Fruit fly (Drosophila melanogaster) whole organism, embryonic: ENCODE results near the gene Lsd-1.

Experiments used
- Aef1 ChIP-seq: fragments of 200-800 bp; sonication (Bioruptor generic); IDR thresholded peaks from 3 replicates; pipeline ENCODE4 v1.3.6; 2022; ENCODE audit warnings: missing biosample characterization, missing genetic modification characterization
- B-H1 ChIP-seq: fragments of 200-800 bp; sonication (Bioruptor generic); IDR thresholded peaks from 3 replicates; pipeline ENCODE4 v1.3.6; 2022; ENCODE audit warnings: missing biosample characterization, missing genetic modification characterization
- CG10366 ChIP-seq: fragments of 200-800 bp; sonication (Bioruptor generic); IDR thresholded peaks from 2 replicates; pipeline ENCODE4 v1.3.6; 2022; ENCODE audit warnings: missing biosample characterization, missing genetic modification characterization
- CG11456 ChIP-seq: fragments of 200-800 bp; sonication (Bioruptor generic); IDR thresholded peaks from 3 replicates; pipeline ENCODE4 v1.3.6; 2022; ENCODE audit warnings: missing biosample characterization, missing genetic modification characterization
- CG11504 ChIP-seq: fragments of 200-800 bp; sonication (Bioruptor generic); optimal IDR thresholded peaks from 3 replicates; lab custom pipeline; 2019; ENCODE audit warnings: missing biosample characterization, mild to moderate bottlenecking, missing genetic modification characterization, moderate library complexity
- CG12391 ChIP-seq: fragments of 200-800 bp; sonication (Bioruptor generic); optimal IDR thresholded peaks from 3 replicates; lab custom pipeline; 2018; ENCODE audit warnings: missing biosample characterization, mild to moderate bottlenecking, missing genetic modification characterization, moderate library complexity
- CG13123 ChIP-seq: fragments of 200-800 bp; sonication (Bioruptor generic); optimal IDR thresholded peaks from 2 replicates; lab custom pipeline; 2016; ENCODE audit warnings: missing biosample characterization, missing genetic modification characterization
- CG13624 ChIP-seq: fragments of 200-800 bp; sonication (Bioruptor generic); optimal IDR thresholded peaks from 2 replicates; lab custom pipeline; 2016; ENCODE audit warnings: missing biosample characterization, missing genetic modification characterization
- CG14710 ChIP-seq: fragments of 200-800 bp; sonication (Bioruptor generic); optimal IDR thresholded peaks from 3 replicates; lab custom pipeline; 2019; ENCODE audit warnings: missing biosample characterization, mild to moderate bottlenecking, missing genetic modification characterization, moderate library complexity
- CG15269 ChIP-seq: fragments of 200-800 bp; sonication (Bioruptor generic); optimal IDR thresholded peaks from 2 replicates; lab custom pipeline; 2018; ENCODE audit warnings: missing biosample characterization, mild to moderate bottlenecking, missing genetic modification characterization, moderate library complexity
- CG16779 ChIP-seq: fragments of 200-800 bp; sonication (Bioruptor generic); IDR thresholded peaks from 2 replicates; pipeline ENCODE4 v1.3.6; 2022; ENCODE audit warnings: missing biosample characterization, missing genetic modification characterization
- CG17385 ChIP-seq: fragments of 200-800 bp; sonication (Bioruptor generic); optimal IDR thresholded peaks from 3 replicates; lab custom pipeline; 2018; ENCODE audit warnings: missing biosample characterization, mild to moderate bottlenecking, missing genetic modification characterization
- CG17612 ChIP-seq: fragments of 200-800 bp; sonication (Bioruptor generic); IDR thresholded peaks from 2 replicates; pipeline ENCODE4 v1.3.6; 2022; ENCODE audit warnings: missing biosample characterization, missing genetic modification characterization
- CG17802 ChIP-seq: fragments of 200-800 bp; sonication (Bioruptor generic); optimal IDR thresholded peaks from 2 replicates; lab custom pipeline; 2018; ENCODE audit warnings: missing biosample characterization, mild to moderate bottlenecking, missing genetic modification characterization, moderate library complexity
- CG17829 ChIP-seq: fragments of 200-800 bp; optimal IDR thresholded peaks from 2 replicates; lab custom pipeline; 2019; ENCODE audit warnings: missing biosample characterization, mild to moderate bottlenecking, missing genetic modification characterization, moderate library complexity
- CG18262 ChIP-seq: fragments of 200-800 bp; optimal IDR thresholded peaks from 3 replicates; lab custom pipeline; 2019; ENCODE audit warnings: missing biosample characterization, mild to moderate bottlenecking, missing genetic modification characterization, moderate library complexity
- CG34422 ChIP-seq: fragments of 200-800 bp; sonication (Bioruptor generic); IDR thresholded peaks from 3 replicates; pipeline ENCODE4 v1.3.6; 2022; ENCODE audit warnings: missing biosample characterization, missing genetic modification characterization
- CG3726 ChIP-seq: fragments of 200-800 bp; sonication (Bioruptor generic); IDR thresholded peaks from 3 replicates; pipeline ENCODE4, ENCODE4 v1.3.6; 2022; ENCODE audit warnings: missing biosample characterization, missing genetic modification characterization
- CG4282 ChIP-seq: fragments of 200-800 bp; sonication (Bioruptor generic); optimal IDR thresholded peaks from 2 replicates; lab custom pipeline; 2016; ENCODE audit warnings: missing biosample characterization, missing genetic modification characterization
- CG4360 ChIP-seq: fragments of 200-800 bp; sonication (Bioruptor generic); IDR thresholded peaks from 2 replicates; pipeline ENCODE4 v1.3.6; 2022; ENCODE audit warnings: missing biosample characterization, missing genetic modification characterization
- CG4424 ChIP-seq: fragments of 200-800 bp; sonication (Bioruptor generic); optimal IDR thresholded peaks from 3 replicates; lab custom pipeline; 2016; ENCODE audit warnings: missing biosample characterization, missing genetic modification characterization
- CG7839 ChIP-seq: fragments of 200-800 bp; sonication (Bioruptor generic); optimal IDR thresholded peaks from 3 replicates; lab custom pipeline; 2018; ENCODE audit warnings: missing biosample characterization, mild to moderate bottlenecking, missing genetic modification characterization, moderate library complexity
- CG8765 ChIP-seq: fragments of 200-800 bp; sonication (Bioruptor generic); IDR thresholded peaks from 2 replicates; pipeline ENCODE4 v1.3.6; 2022; ENCODE audit warnings: missing biosample characterization, missing genetic modification characterization
- Ets97D ChIP-seq: fragments of 200-800 bp; sonication (Bioruptor generic); optimal IDR thresholded peaks from 3 replicates; lab custom pipeline; 2016; ENCODE audit warnings: missing biosample characterization, missing genetic modification characterization
- Med ChIP-seq: fragments of 200-800 bp; sonication (Bioruptor generic); peaks from one replicate; lab custom pipeline; 2016; ENCODE audit warnings: missing biosample characterization, missing genetic modification characterization, mild to moderate bottlenecking, inconsistent platforms, moderate library complexity
- NfI ChIP-seq: fragments of 200-800 bp; sonication (Bioruptor generic); optimal IDR thresholded peaks from 3 replicates; lab custom pipeline; 2018; ENCODE audit warnings: missing biosample characterization, mild to moderate bottlenecking, missing genetic modification characterization, moderate library complexity
- Ravus ChIP-seq: fragments of 200-800 bp; sonication (Bioruptor generic); IDR thresholded peaks from 2 replicates; pipeline ENCODE4 v1.3.6; 2022; ENCODE audit warnings: missing biosample characterization, missing genetic modification characterization
- aop ChIP-seq: fragments of 200-800 bp; sonication (Bioruptor generic); IDR thresholded peaks from 2 replicates; pipeline ENCODE4 v1.3.6; 2022; ENCODE audit warnings: missing biosample characterization, missing genetic modification characterization
- ash1 ChIP-seq: fragments of 200-800 bp; sonication (Bioruptor generic); optimal IDR thresholded peaks from 2 replicates; lab custom pipeline; 2018; ENCODE audit warnings: missing biosample characterization, mild to moderate bottlenecking, missing genetic modification characterization
- cad ChIP-seq: fragments of >200 bp; optimal IDR thresholded peaks from 2 replicates; lab custom pipeline; 2017; ENCODE audit warnings: missing biosample characterization, missing genetic modification characterization
- chinmo ChIP-seq: fragments of 200-800 bp; sonication (Bioruptor generic); IDR thresholded peaks from 4 replicates; pipeline ENCODE4 v1.3.6; 2022; ENCODE audit warnings: missing biosample characterization, missing genetic modification characterization; ENCODE audit not compliant: partially characterized antibody
- cwo ChIP-seq: fragments of 200-800 bp; sonication (Bioruptor generic); optimal IDR thresholded peaks from 3 replicates; lab custom pipeline; 2017; ENCODE audit warnings: missing biosample characterization, missing genetic modification characterization, mild to moderate bottlenecking, moderate library complexity, missing genetic modification reagents
- exex ChIP-seq: fragments of 200-800 bp; sonication (Bioruptor generic); optimal IDR thresholded peaks from 4 replicates; lab custom pipeline; 2018; ENCODE audit warnings: missing biosample characterization, mild to moderate bottlenecking, missing genetic modification characterization, moderate library complexity
- ftz-f1 ChIP-seq: fragments of 200-800 bp; sonication (Bioruptor generic); optimal IDR thresholded peaks from 2 replicates; lab custom pipeline; 2016; ENCODE audit warnings: missing biosample characterization, missing genetic modification characterization
- gce ChIP-seq: fragments of 200-800 bp; sonication (Bioruptor generic); IDR thresholded peaks from 3 replicates; pipeline ENCODE4 v1.3.6; 2022; ENCODE audit warnings: missing biosample characterization, missing genetic modification characterization
- gem ChIP-seq: fragments of 200-800 bp; sonication (Bioruptor generic); optimal IDR thresholded peaks from 2 replicates; lab custom pipeline; 2019; ENCODE audit warnings: missing biosample characterization, mild to moderate bottlenecking, missing genetic modification characterization, moderate library complexity
- h ChIP-seq: fragments of >200 bp; optimal IDR thresholded peaks from 2 replicates; lab custom pipeline; 2017
- hbn ChIP-seq: fragments of 200-800 bp; sonication (Bioruptor generic); IDR thresholded peaks from 2 replicates; pipeline ENCODE4 v1.3.6; 2022; ENCODE audit warnings: missing biosample characterization, missing genetic modification characterization; ENCODE audit not compliant: partially characterized antibody
- kni ChIP-seq: fragments of 200-800 bp; sonication (Bioruptor generic); optimal IDR thresholded peaks from 3 replicates; lab custom pipeline; 2017; ENCODE audit warnings: mild to moderate bottlenecking, missing biosample characterization, missing genetic modification reagents, missing genetic modification characterization
- lbe ChIP-seq: fragments of 200-800 bp; sonication (Bioruptor generic); optimal IDR thresholded peaks from 2 replicates; lab custom pipeline; 2016; ENCODE audit warnings: missing biosample characterization, mild to moderate bottlenecking, missing genetic modification characterization
- mirr ChIP-seq: fragments of 200-800 bp; sonication (Bioruptor generic); optimal IDR thresholded peaks from 3 replicates; lab custom pipeline; 2018; ENCODE audit warnings: missing biosample characterization, mild to moderate bottlenecking, missing genetic modification characterization
- pan ChIP-seq, 4 experiments: fragments of >200 bp in 3 of 4; fragments of 200-800 bp in 1 of 4; sonication (Bioruptor generic) in 1 of 4; optimal IDR thresholded peaks in 3 of 4; IDR thresholded peaks in 1 of 4; 2 replicates each; pipeline versions ENCODE4 v1.3.6 to Lab custom; 2017 to 2022; ENCODE audit warnings: missing biosample characterization in 2 of 4, missing genetic modification characterization in 2 of 4, mixed read lengths in 1 of 4
- prd ChIP-seq, 3 experiments: fragments of >200 bp in 2 of 3; fragments of 200-800 bp in 1 of 3; sonication (Bioruptor generic) in 1 of 3; optimal IDR thresholded peaks in 2 of 3; IDR thresholded peaks in 1 of 3; 2 replicates in 2 of 3; 3 replicates in 1 of 3; pipeline versions ENCODE4 v1.3.6 to Lab custom; 2017 to 2022; ENCODE audit warnings: missing biosample characterization in 1 of 3, missing genetic modification characterization in 1 of 3
- salm ChIP-seq: fragments of 200-800 bp; sonication (Bioruptor generic); optimal IDR thresholded peaks from 2 replicates; lab custom pipeline; 2018; ENCODE audit warnings: missing biosample characterization, mild to moderate bottlenecking, missing genetic modification characterization
- sc ChIP-seq, 3 experiments: fragments of >200 bp in 2 of 3; fragments of 200-800 bp in 1 of 3; sonication (Bioruptor generic) in 1 of 3; optimal IDR thresholded peaks; 2 replicates in 2 of 3; 3 replicates in 1 of 3; lab custom pipeline; 2017; ENCODE audit warnings: mild to moderate bottlenecking in 1 of 3, missing biosample characterization in 1 of 3, missing genetic modification characterization in 1 of 3, missing genetic modification reagents in 1 of 3
- slbo ChIP-seq: fragments of 200-800 bp; sonication (Bioruptor generic); IDR thresholded peaks from 2 replicates; pipeline ENCODE4 v1.3.6; 2022; ENCODE audit warnings: missing biosample characterization, missing genetic modification characterization
- slou ChIP-seq: fragments of 200-800 bp; sonication (Bioruptor generic); optimal IDR thresholded peaks from 3 replicates; lab custom pipeline; 2016; ENCODE audit warnings: missing biosample characterization, missing genetic modification characterization
- stwl ChIP-seq: fragments of 200-800 bp; sonication (Bioruptor generic); optimal IDR thresholded peaks from 3 replicates; lab custom pipeline; 2018; ENCODE audit warnings: missing biosample characterization, mild to moderate bottlenecking, missing genetic modification characterization, moderate library complexity
- tgo ChIP-seq: fragments of 200-800 bp; sonication (Bioruptor generic); IDR thresholded peaks from 3 replicates; pipeline ENCODE4 v1.3.6; 2022; ENCODE audit warnings: missing biosample characterization, missing genetic modification characterization
- zfh1 ChIP-seq: fragments of 200-800 bp; sonication (Bioruptor generic); IDR thresholded peaks from 3 replicates; pipeline ENCODE4 v1.3.6; 2022; ENCODE audit warnings: missing biosample characterization, missing genetic modification characterization

The Lsd-1 gene

DNA sequence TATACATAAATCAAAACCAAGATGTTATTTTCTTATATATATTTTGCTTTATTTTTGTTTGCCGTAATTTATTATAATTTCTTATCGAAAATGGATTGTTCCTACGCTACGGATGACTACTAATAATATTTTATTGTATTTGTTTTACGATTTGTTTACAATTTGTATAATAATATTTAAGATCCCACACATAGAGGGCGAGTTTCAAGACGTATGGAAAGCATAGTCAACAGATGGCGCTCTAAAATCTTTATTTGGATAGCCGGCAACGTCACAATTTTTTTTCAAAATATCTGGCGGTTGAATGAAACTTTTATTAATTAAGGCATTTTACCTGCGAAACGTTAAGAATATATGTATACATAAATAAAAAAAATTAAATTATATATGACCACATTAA is 41.7 kb upstream of the Lsd-1 start (continued):
- TF ChIP-seq h (lab: Kevin White, UChicago) (no peak), CG14710 (peak; percentile 14), CG13624 (GFP tag; lab: Kevin White, UChicago) (no peak), CG17385 (GFP tag; lab: Kevin White, UChicago) (no peak), gce (GFP tag; lab: Robert Waterston, UW) (no peak), cwo (GFP tag; lab: Kevin White, UChicago) (no peak), gem (tag; lab: Kevin White, UChicago) (peak; percentile 56), mirr (GFP tag; lab: Kevin White, UChicago) (no peak), CG34422 (GFP tag; lab: Robert Waterston, UW) (no peak), CG4282 (GFP tag; lab: Kevin White, UChicago) (no peak), aop (GFP tag; lab: Robert Waterston, UW) (no peak), stwl (tag; lab: Kevin White, UChicago) (peak; percentile 77), chinmo (GFP tag; lab: Robert Waterston, UW) (no peak), CG3726 (GFP tag; lab: Robert Waterston, UW) (no peak), CG13123 (no peak), salm (tag; lab: Kevin White, UChicago) (peak; percentile 67), sc (optimal IDR thresholded peaks at IDR 0.05; lab: Kevin White, UChicago) (no peak), sc (GFP tag; optimal IDR thresholded peaks at IDR 0.05; lab: Kevin White, UChicago) (no peak), CG11504 (tag; lab: Kevin White, UChicago) (peak; percentile 50), CG15269 (tag; lab: Kevin White, UChicago) (peak; percentile 43), cad (GFP tag; lab: Kevin White, UChicago) (no peak), lbe (GFP tag; lab: Kevin White, UChicago) (peak; percentile 15), Med (GFP tag; lab: Kevin White, UChicago) (peak; percentile 75), B-H1 (GFP tag; lab: Robert Waterston, UW) (no peak), tgo (no peak), prd (optimal IDR thresholded peaks at IDR 0.05; lab: Kevin White, UChicago) (no peak), prd (GFP tag; IDR thresholded peaks at IDR 0.05; lab: Robert Waterston, UW) (no peak), Aef1 (GFP tag; lab: Robert Waterston, UW) (no peak), ash1 (GFP tag; lab: Kevin White, UChicago) (no peak), NfI (GFP tag; lab: Kevin White, UChicago) (peak; percentile 45), pan (optimal IDR thresholded peaks at IDR 0.05; lab: Kevin White, UChicago) (no peak), pan (GFP tag; optimal IDR thresholded peaks at IDR 0.05 in 1 of 2, IDR thresholded peaks at IDR 0.05 in 1 of 2) (peak in 1 of 2 experiments; percentile 27), CG4424 (GFP tag; lab: Kevin White, UChicago) (peak; percentile 22), zfh1 (GFP tag; lab: Robert Waterston, UW) (no peak), Ravus (no peak), ftz-f1 (GFP tag; lab: Kevin White, UChicago) (no peak), CG10366 (GFP tag; lab: Robert Waterston, UW) (no peak), CG17612 (GFP tag; lab: Robert Waterston, UW) (no peak), CG17829 (tag; lab: Kevin White, UChicago) (peak; percentile 63), slbo (GFP tag; lab: Robert Waterston, UW) (peak; percentile 56), slou (no peak), CG8765 (no peak), kni (no peak), CG4360 (GFP tag; lab: Robert Waterston, UW) (no peak), CG17802 (tag; lab: Kevin White, UChicago) (no peak), Ets97D (GFP tag; lab: Kevin White, UChicago) (peak; percentile 2), CG16779 (GFP tag; lab: Robert Waterston, UW) (no peak), CG18262 (tag; lab: Kevin White, UChicago) (peak; percentile 26), CG11456 (GFP tag; lab: Robert Waterston, UW) (no peak; the same call in 2 of the 3 replicates), hbn (GFP tag; lab: Robert Waterston, UW) (no peak), CG7839 (tag; lab: Kevin White, UChicago) (peak; percentile 35), exex (tag; lab: Kevin White, UChicago) (peak; percentile 41), CG12391 (peak; percentile 43)
